Worm (Caenorhabditis elegans) whole organism, midembryonic: ENCODE data around the gene M162.5.

ENCODE experiments used
- T22C8.4 ChIP-seq: fragments of 200-800 bp; sonication (Bioruptor generic); IDR thresholded peaks from 2 replicates; pipeline ENCODE4 v1.3.6; 2022; ENCODE audit warnings: missing genetic modification characterization, missing compliant biosample characterization
- cog-1 ChIP-seq: sonication (generic microtip); optimal IDR thresholded peaks from 2 replicates; lab custom pipeline; 2016; ENCODE audit warnings: missing genetic modification characterization, missing compliant biosample characterization
- flt-1 ChIP-seq: fragments of 200-800 bp; sonication (Bioruptor generic); IDR thresholded peaks from 2 replicates; pipeline ENCODE4 v1.3.6; 2022; ENCODE audit warnings: missing genetic modification characterization, missing compliant biosample characterization
- klf-2 ChIP-seq: fragments of 200-800 bp; sonication (Bioruptor generic); conservative IDR thresholded peaks from 2 replicates; pipeline ENCODE4 v1.3.6; 2022; ENCODE audit warnings: missing genetic modification reagents, missing genetic modification characterization, missing compliant biosample characterization
- med-1 ChIP-seq: sonication (generic microtip); optimal IDR thresholded peaks from 2 replicates; lab custom pipeline; 2017; ENCODE audit warnings: missing genetic modification characterization, mild to moderate bottlenecking, missing compliant biosample characterization, antibody characterized with exemption, missing genetic modification reagents; ENCODE audit not compliant: insufficient read depth
- ref-1 ChIP-seq: fragments of 200-800 bp; sonication (Bioruptor generic); conservative IDR thresholded peaks from 2 replicates; pipeline ENCODE4 v1.3.6; 2022; ENCODE audit warnings: missing genetic modification reagents, missing genetic modification characterization, missing compliant biosample characterization
- tab-1 ChIP-seq: fragments of 200-800 bp; sonication (Bioruptor generic); IDR thresholded peaks from 2 replicates; pipeline ENCODE4 v1.3.6; 2022; ENCODE audit warnings: missing genetic modification characterization, missing compliant biosample characterization
- ztf-23 ChIP-seq: fragments of 200-800 bp; sonication (Bioruptor generic); IDR thresholded peaks from 2 replicates; pipeline ENCODE4 v1.3.6; 2022; ENCODE audit warnings: missing genetic modification reagents, missing genetic modification characterization, missing compliant biosample characterization
- ztf-29 ChIP-seq: fragments of 200-800 bp; sonication (Bioruptor generic); IDR thresholded peaks from 2 replicates; pipeline ENCODE4 v1.3.6; 2022; ENCODE audit warnings: missing genetic modification reagents, missing genetic modification characterization, missing compliant biosample characterization

Gene M162.5

ce11 chrV:19730280-19730679 is 30.6 kb upstream of the M162.5 start, which contains the start of gene Y116F11A.1:
TSS of gene Y116F11A.1 (plus strand) at chrV:19730580.
- TF ChIP-seq ztf-23 (GFP tag; lab: Robert Waterston, UW) (no peak), ztf-29 (GFP tag; lab: Robert Waterston, UW) (no peak), ref-1 (GFP tag; lab: Robert Waterston, UW) (no peak), cog-1 (tag; lab: Kevin White, UChicago) (no peak), flt-1 (GFP tag; lab: Robert Waterston, UW) (no peak), T22C8.4 (GFP tag; lab: Robert Waterston, UW) (no peak), klf-2 (GFP tag; lab: Robert Waterston, UW) (no peak), med-1 (GFP tag; lab: Kevin White, UChicago) (no peak), tab-1 (GFP tag; lab: Robert Waterston, UW) (no peak)

- TF ChIP-seq klf-2 (GFP tag; lab: Robert Waterston, UW) (no peak), T22C8.4 (GFP tag; lab: Robert Waterston, UW) (no peak), flt-1 (GFP tag; lab: Robert Waterston, UW) (no peak), ref-1 (GFP tag; lab: Robert Waterston, UW) (no peak), ztf-29 (GFP tag; lab: Robert Waterston, UW) (no peak)
These were observed 27.1 kb upstream of the M162.5 start for ce11 chrV:19733728-19734127.

- no peak for TF ChIP-seq flt-1 (GFP tag; lab: Robert Waterston, UW)
These were observed 23.4 kb upstream of the M162.5 start, which contains the start of gene W04E12.7 for ce11 chrV:19737458-19737857. TSS of gene W04E12.7 (minus strand) at chrV:19737558.

ce11 chrV:19738117-19738516 is 22.7 kb upstream of the M162.5 start, which contains the start of gene fbxa-131:
TSS of gene fbxa-131 (plus strand) at chrV:19738417.
- TF ChIP-seq cog-1 (tag; lab: Kevin White, UChicago) (no peak), T22C8.4 (GFP tag; lab: Robert Waterston, UW) (no peak), ref-1 (GFP tag; lab: Robert Waterston, UW) (no peak), ztf-29 (GFP tag; lab: Robert Waterston, UW) (no peak), klf-2 (GFP tag; lab: Robert Waterston, UW) (no peak), ztf-23 (GFP tag; lab: Robert Waterston, UW) (no peak), tab-1 (GFP tag; lab: Robert Waterston, UW) (no peak), med-1 (GFP tag; lab: Kevin White, UChicago) (no peak), flt-1 (GFP tag; lab: Robert Waterston, UW) (no peak)

- TF ChIP-seq ztf-23 (GFP tag; lab: Robert Waterston, UW) (no peak), flt-1 (GFP tag; lab: Robert Waterston, UW) (no peak), ref-1 (GFP tag; lab: Robert Waterston, UW) (no peak), T22C8.4 (GFP tag; lab: Robert Waterston, UW) (peak; percentile 52; the same call in 1 of the 2 replicates), tab-1 (GFP tag; lab: Robert Waterston, UW) (no peak), med-1 (GFP tag; lab: Kevin White, UChicago) (no peak)
These were observed 19.8 kb upstream of the M162.5 start, which contains the start of gene W04E12.2 for ce11 chrV:19741034-19741433. TSS of gene W04E12.2 (minus strand) at chrV:19741134.

- no peak for TF ChIP-seq klf-2 (GFP tag; lab: Robert Waterston, UW)
- no peak for TF ChIP-seq flt-1 (GFP tag; lab: Robert Waterston, UW)
- TF ChIP-seq ztf-23 (GFP tag; lab: Robert Waterston, UW), result no peak
- TF ChIP-seq tab-1 (GFP tag; lab: Robert Waterston, UW), result no peak
These were observed 19.2 kb upstream of the M162.5 start, which contains the start of gene W04E12.3 for ce11 chrV:19741651-19742050. TSS of gene W04E12.3 (plus strand) at chrV:19741951.

ce11 chrV:19743305-19743704 is 17.5 kb upstream of the M162.5 start, which contains the start of gene W04E12.4:
TSS of gene W04E12.4 (plus strand) at chrV:19743605.
- TF ChIP-seq ztf-23 (GFP tag; lab: Robert Waterston, UW) (no peak), cog-1 (tag; lab: Kevin White, UChicago) (no peak), ref-1 (GFP tag; lab: Robert Waterston, UW) (no peak), tab-1 (GFP tag; lab: Robert Waterston, UW) (no peak), med-1 (GFP tag; lab: Kevin White, UChicago) (no peak), klf-2 (GFP tag; lab: Robert Waterston, UW) (no peak), T22C8.4 (GFP tag; lab: Robert Waterston, UW) (no peak), flt-1 (GFP tag; lab: Robert Waterston, UW) (no peak), ztf-29 (GFP tag; lab: Robert Waterston, UW) (no peak)

- TF ChIP-seq ztf-23 (GFP tag; lab: Robert Waterston, UW) (no peak), med-1 (GFP tag; lab: Kevin White, UChicago) (no peak), cog-1 (tag; lab: Kevin White, UChicago) (no peak), tab-1 (GFP tag; lab: Robert Waterston, UW) (no peak), ztf-29 (GFP tag; lab: Robert Waterston, UW) (no peak), T22C8.4 (GFP tag; lab: Robert Waterston, UW) (no peak), flt-1 (GFP tag; lab: Robert Waterston, UW) (no peak), klf-2 (GFP tag; lab: Robert Waterston, UW) (no peak), ref-1 (GFP tag; lab: Robert Waterston, UW) (no peak)
These were observed 17.1 kb upstream of the M162.5 start for ce11 chrV:19743794-19744193.

ce11 chrV:19744210-19744609 is 16.6 kb upstream of the M162.5 start:
- TF ChIP-seq cog-1 (tag; lab: Kevin White, UChicago) (no peak), T22C8.4 (GFP tag; lab: Robert Waterston, UW) (peak; percentile 59; the same call in 1 of the 2 replicates), ztf-23 (GFP tag; lab: Robert Waterston, UW) (no peak)

- TF ChIP-seq tab-1 (GFP tag; lab: Robert Waterston, UW) (no peak), flt-1 (GFP tag; lab: Robert Waterston, UW) (no peak)
These were observed 15.0 kb upstream of the M162.5 start, which contains the start of gene W04E12.5 for ce11 chrV:19745852-19746251. TSS of gene W04E12.5 (plus strand) at chrV:19746152.
